Fruit fly (Drosophila melanogaster) Kc167 (cell line): ENCODE results near the gene CG10254.

ENCODE experiments used
- Myc ChIP-seq: fragments of >200 bp; optimal IDR thresholded peaks from 2 replicates; lab custom pipeline; 2017; ENCODE audit warnings: missing external identifiers
- Sin3A ChIP-seq: fragments of >200 bp; optimal IDR thresholded peaks from 2 replicates; lab custom pipeline; 2018; ENCODE audit warnings: missing external identifiers
- h ChIP-seq: fragments of >200 bp; optimal IDR thresholded peaks from 3 replicates; lab custom pipeline; 2018; ENCODE audit warnings: missing external identifiers
- insv ChIP-seq: fragments of >200 bp; optimal IDR thresholded peaks from 3 replicates; lab custom pipeline; 2018; ENCODE audit warnings: missing external identifiers
- psq ChIP-seq: fragments of >200 bp; optimal IDR thresholded peaks from 2 replicates; lab custom pipeline; 2017; ENCODE audit warnings: missing external identifiers
- ttk ChIP-seq: sonication (Bioruptor generic); optimal IDR thresholded peaks from 2 replicates; lab custom pipeline; 2017; ENCODE audit warnings: missing external identifiers

DNA sequence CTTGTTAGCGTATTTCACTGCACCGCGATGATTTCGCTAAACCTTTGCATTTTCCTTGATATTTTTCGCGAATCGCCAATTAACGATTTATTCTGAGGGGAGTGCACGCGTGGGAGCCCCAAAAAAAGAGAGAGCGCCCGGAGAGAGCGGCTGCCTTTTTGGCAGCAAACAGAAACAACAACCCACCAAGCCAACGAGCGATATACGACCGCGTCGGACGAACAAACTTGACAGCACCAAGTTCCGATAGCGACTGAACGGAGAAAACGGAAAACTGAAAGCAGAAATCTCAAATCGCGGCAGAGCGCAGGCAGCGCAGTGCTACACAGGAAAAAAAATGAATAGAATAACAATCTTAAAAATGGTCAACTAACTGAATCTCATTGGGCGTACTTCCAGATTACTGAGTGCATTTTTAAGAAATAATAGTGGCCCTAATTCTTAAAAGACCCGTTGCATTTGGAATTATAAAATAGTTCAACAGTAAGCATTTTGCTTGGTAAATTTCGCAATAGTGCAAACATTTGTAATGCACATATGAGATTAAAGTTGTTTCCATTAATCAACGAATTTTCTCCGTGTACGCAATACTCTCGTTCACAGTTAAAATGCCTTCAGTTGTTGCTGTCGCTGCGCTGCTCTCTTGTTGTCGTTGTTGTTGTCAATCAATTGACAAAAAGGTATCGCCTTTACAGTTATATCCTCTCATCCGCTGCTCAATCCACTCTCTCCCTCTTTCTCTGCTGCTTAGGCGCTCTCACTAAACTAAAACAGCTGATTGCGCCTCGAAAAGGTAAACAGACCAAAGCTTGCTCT is 25.2 kb downstream of the CG10254 start, which contains the start of gene CG31145:
- TF ChIP-seq insv (lab: Kevin White, UChicago): no peak
- TF ChIP-seq h (lab: Kevin White, UChicago): no peak
- TF ChIP-seq psq: no peak
- no peak for TF ChIP-seq Sin3A
- TF ChIP-seq ttk: no peak
- TF ChIP-seq Myc (lab: Kevin White, UChicago): no peak
